Worm (Caenorhabditis elegans) whole organism, L3 larva: ENCODE data around the gene eif-3.F.

Experiments used
- R02D3.7 ChIP-seq: fragments of 150-350 bp; optimal IDR thresholded peaks from 2 replicates; lab custom pipeline; 2014; ENCODE audit warnings: missing biosample characterization, missing genetic modification characterization
- aly-2 ChIP-seq: fragments of 150-350 bp; optimal IDR thresholded peaks from 2 replicates; lab custom pipeline; 2014; ENCODE audit warnings: missing biosample characterization, missing genetic modification characterization
- ceh-16 ChIP-seq: sonication (generic microtip); optimal IDR thresholded peaks from 2 replicates; lab custom pipeline; 2017; ENCODE audit warnings: missing biosample characterization, missing genetic modification characterization
- ceh-82 ChIP-seq: fragments of 150-350 bp; optimal IDR thresholded peaks from 2 replicates; lab custom pipeline; 2014; ENCODE audit warnings: missing biosample characterization, missing genetic modification characterization
- daf-12 ChIP-seq: fragments of 150-350 bp; optimal IDR thresholded peaks from 2 replicates; lab custom pipeline; 2014; ENCODE audit warnings: missing biosample characterization, missing genetic modification reagents, missing genetic modification characterization
- elt-1 ChIP-seq: fragments of 150-350 bp; optimal IDR thresholded peaks from 2 replicates; lab custom pipeline; 2014; ENCODE audit warnings: missing biosample characterization, missing genetic modification characterization
- elt-2 ChIP-seq: sonication (generic microtip); optimal IDR thresholded peaks from 2 replicates; lab custom pipeline; 2016; ENCODE audit warnings: missing genetic modification reagents, mild to moderate bottlenecking, missing genetic modification characterization, missing compliant biosample characterization
- elt-3 ChIP-seq, 3 experiments: fragments of 150-350 bp in 1 of 3; sonication (generic microtip) in 2 of 3; optimal IDR thresholded peaks; 2 replicates in 2 of 3; 4 replicates in 1 of 3; lab custom pipeline; 2014 to 2017; ENCODE audit warnings: missing biosample characterization in 3 of 3, missing genetic modification characterization in 3 of 3
- fos-1 ChIP-seq: fragments of 150-350 bp; optimal IDR thresholded peaks from 2 replicates; lab custom pipeline; 2014; ENCODE audit warnings: missing biosample characterization, missing genetic modification characterization
- hmg-11 ChIP-seq: sonication (generic microtip); optimal IDR thresholded peaks from 2 replicates; lab custom pipeline; 2016; ENCODE audit warnings: missing genetic modification characterization, missing compliant biosample characterization
- nhr-11 ChIP-seq: fragments of 150-350 bp; optimal IDR thresholded peaks from 2 replicates; lab custom pipeline; 2014; ENCODE audit warnings: missing biosample characterization, missing genetic modification characterization
- nhr-23 ChIP-seq: fragments of 150-350 bp; optimal IDR thresholded peaks from 2 replicates; lab custom pipeline; 2014; ENCODE audit warnings: missing biosample characterization, missing genetic modification reagents, missing genetic modification characterization
- nhr-237 ChIP-seq: fragments of 150-350 bp; optimal IDR thresholded peaks from 2 replicates; lab custom pipeline; 2014; ENCODE audit warnings: missing biosample characterization, missing genetic modification characterization
- nhr-28 ChIP-seq: fragments of 150-350 bp; optimal IDR thresholded peaks from 2 replicates; lab custom pipeline; 2014; ENCODE audit warnings: missing biosample characterization, missing genetic modification characterization
- nhr-43 ChIP-seq: sonication (generic microtip); optimal IDR thresholded peaks from 2 replicates; lab custom pipeline; 2016; ENCODE audit warnings: mild to moderate bottlenecking, missing genetic modification characterization, missing compliant biosample characterization; ENCODE audit not compliant: poor library complexity, severe bottlenecking
- pha-4 ChIP-seq: fragments of 150-350 bp; optimal IDR thresholded peaks from 2 replicates; lab custom pipeline; 2014; ENCODE audit warnings: missing biosample characterization, missing genetic modification reagents, missing genetic modification characterization
- snpc-4 ChIP-seq: fragments of 150-350 bp; optimal IDR thresholded peaks from 2 replicates; lab custom pipeline; 2014; ENCODE audit warnings: missing biosample characterization, missing genetic modification characterization
- unc-39 ChIP-seq: sonication (generic microtip); optimal IDR thresholded peaks from 4 replicates; lab custom pipeline; 2017; ENCODE audit warnings: missing biosample characterization, missing genetic modification characterization
- zag-1 ChIP-seq: fragments of 150-350 bp; optimal IDR thresholded peaks from 2 replicates; lab custom pipeline; 2014; ENCODE audit warnings: missing biosample characterization, missing genetic modification characterization
- ztf-4 ChIP-seq: fragments of 150-350 bp; optimal IDR thresholded peaks from 2 replicates; lab custom pipeline; 2014; ENCODE audit warnings: missing biosample characterization, missing genetic modification characterization

eif-3.F gene

ce11 chrII:9377158-9377557 is 45.7 kb downstream of the eif-3.F start, which contains the start of gene C06C3.10:
Gene C06C3.10, minus strand, starts transcription at chrII:9377258.
- TF ChIP-seq nhr-237 (no peak), ceh-16 (tag; lab: Kevin White, UChicago) (no peak), nhr-11 (no peak)

ce11 chrII:9378174-9378573 is 46.7 kb downstream of the eif-3.F start:
- peak; percentile 59 for TF ChIP-seq pha-4 (tag; lab: Kevin White, UChicago)
- TF ChIP-seq R02D3.7: no peak
- TF ChIP-seq elt-2: peak; percentile 38
- no peak for TF ChIP-seq fos-1 (tag; lab: Kevin White, UChicago)
- TF ChIP-seq, all 47 proteins: peak for 2

- TF ChIP-seq nhr-28 (tag; lab: Kevin White, UChicago) (no peak), R02D3.7 (no peak), nhr-11 (no peak), elt-1 (tag; lab: Kevin White, UChicago) (no peak), daf-12 (no peak), elt-3 (tag; optimal IDR thresholded peaks at IDR 0.05; lab: Kevin White, UChicago) (no peak), nhr-43 (no peak), fos-1 (tag; lab: Kevin White, UChicago) (no peak), aly-2 (no peak), unc-39 (tag; lab: Kevin White, UChicago) (no peak), ztf-4 (tag; lab: Kevin White, UChicago) (no peak), nhr-23 (tag; lab: Kevin White, UChicago) (no peak), ceh-82 (tag; lab: Kevin White, UChicago) (no peak), nhr-237 (no peak), pha-4 (tag; lab: Kevin White, UChicago) (no peak), zag-1 (tag; lab: Kevin White, UChicago) (no peak), hmg-11 (no peak), snpc-4 (tag; lab: Kevin White, UChicago) (no peak)
These were observed 48.4 kb downstream of the eif-3.F start, which contains the start of gene srh-48 for ce11 chrII:9379796-9380195. Gene srh-48, plus strand, starts transcription at chrII:9380096.
